Fruit fly (Drosophila melanogaster) Kc167 (cell line): ENCODE results near the gene alphaTub84B.

Experiments
- Myc ChIP-seq: fragments of >200 bp; optimal IDR thresholded peaks from 2 replicates; lab custom pipeline; 2017; ENCODE audit warnings: missing external identifiers
- Sin3A ChIP-seq: fragments of >200 bp; optimal IDR thresholded peaks from 2 replicates; lab custom pipeline; 2018; ENCODE audit warnings: missing external identifiers
- h ChIP-seq: fragments of >200 bp; optimal IDR thresholded peaks from 3 replicates; lab custom pipeline; 2018; ENCODE audit warnings: missing external identifiers
- insv ChIP-seq: fragments of >200 bp; optimal IDR thresholded peaks from 3 replicates; lab custom pipeline; 2018; ENCODE audit warnings: missing external identifiers
- psq ChIP-seq: fragments of >200 bp; optimal IDR thresholded peaks from 2 replicates; lab custom pipeline; 2017; ENCODE audit warnings: missing external identifiers
- ttk ChIP-seq: sonication (Bioruptor generic); optimal IDR thresholded peaks from 2 replicates; lab custom pipeline; 2017; ENCODE audit warnings: missing external identifiers

Gene alphaTub84B

DNA sequence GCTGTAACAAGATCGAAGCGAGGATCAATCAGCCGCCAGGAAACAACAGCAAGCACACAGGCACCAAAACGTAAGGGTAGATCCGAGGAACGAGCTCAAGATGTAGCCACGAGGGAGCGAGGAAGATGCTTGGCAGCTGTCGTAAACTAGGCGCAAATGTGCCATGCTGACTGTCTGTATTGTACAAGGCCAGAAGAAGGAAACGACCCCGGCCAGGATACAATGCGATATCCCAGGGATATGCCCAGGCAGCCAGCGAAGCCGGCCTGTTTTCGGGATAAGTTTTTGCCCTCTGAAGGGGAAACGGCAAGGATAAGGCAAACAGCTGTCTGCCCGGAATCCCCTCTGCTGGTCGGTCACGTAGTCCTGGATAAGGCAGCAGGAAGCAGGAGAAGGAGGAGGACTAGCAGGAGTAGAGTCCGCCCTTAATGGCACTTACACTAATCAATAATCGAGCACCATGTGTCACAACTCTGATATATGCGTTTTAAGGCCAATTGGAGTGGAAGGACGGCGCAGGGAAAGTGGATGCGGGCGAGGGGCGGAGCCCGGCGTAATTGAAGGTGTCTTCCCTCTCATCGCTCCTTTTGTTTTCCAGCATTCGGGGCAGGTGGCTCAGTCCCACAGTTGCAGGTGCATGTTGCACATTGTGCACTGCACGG lies 19.2 kb downstream of the alphaTub84B start:
- TF ChIP-seq psq (lab: Kevin White, UChicago) (no peak), ttk (lab: Kevin White, UChicago) (no peak), insv (lab: Kevin White, UChicago) (no peak), Myc (lab: Kevin White, UChicago) (no peak), Sin3A (lab: Kevin White, UChicago) (no peak), h (lab: Kevin White, UChicago) (no peak)

DNA sequence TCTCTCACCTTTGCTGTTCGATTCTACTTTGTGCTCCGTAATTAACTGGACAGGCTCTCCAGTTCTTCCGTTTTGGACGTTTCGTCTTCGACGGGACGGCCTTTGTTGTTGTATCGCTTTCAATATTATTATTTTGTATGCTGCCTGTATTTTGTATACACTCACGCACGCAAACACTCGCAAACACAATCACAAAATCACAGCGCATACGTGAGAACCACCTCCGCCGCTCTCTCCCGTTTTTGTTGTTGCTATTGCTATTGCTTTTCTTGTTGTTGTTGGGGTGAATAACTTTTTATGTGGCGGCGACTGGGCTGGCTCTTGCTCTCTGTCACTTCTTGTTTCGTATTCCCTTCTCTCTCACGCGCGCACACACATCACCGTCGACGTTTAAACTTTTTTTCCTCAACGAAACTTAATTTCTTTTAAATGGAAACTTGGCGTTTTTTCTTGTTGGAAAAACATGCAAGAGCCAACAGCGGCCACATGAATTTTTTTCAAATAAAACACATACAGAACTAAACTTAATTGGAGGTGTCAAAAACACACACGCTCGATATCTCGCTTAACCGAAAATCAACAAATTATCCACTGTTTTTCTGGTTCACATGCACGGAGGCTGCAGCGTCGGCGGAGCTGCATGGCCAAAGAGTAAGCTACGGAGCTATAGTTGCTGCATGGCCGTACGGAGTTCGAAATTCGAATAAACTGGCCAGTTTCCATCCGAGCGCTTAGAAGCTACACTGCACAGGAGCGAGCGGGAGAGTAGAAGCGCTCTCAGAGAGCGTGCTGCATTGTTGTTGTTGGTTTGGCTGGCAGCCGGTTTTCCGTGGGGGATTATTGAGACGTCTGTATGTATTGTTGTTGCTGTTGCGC lies 21.6 kb downstream of the alphaTub84B start:
- TF ChIP-seq Sin3A (lab: Kevin White, UChicago), result no peak
- no peak for TF ChIP-seq insv (lab: Kevin White, UChicago)
- TF ChIP-seq Myc (lab: Kevin White, UChicago), result no peak
- TF ChIP-seq psq (lab: Kevin White, UChicago), result no peak
- TF ChIP-seq ttk (lab: Kevin White, UChicago), result no peak
- no peak for TF ChIP-seq h (lab: Kevin White, UChicago)

dm6 chr3R:7108589-7109312 lies 22.4 kb downstream of the alphaTub84B start:
- TF ChIP-seq Myc (lab: Kevin White, UChicago) (no peak), ttk (lab: Kevin White, UChicago) (no peak), h (lab: Kevin White, UChicago) (no peak), psq (lab: Kevin White, UChicago) (no peak)

- TF ChIP-seq psq (lab: Kevin White, UChicago), result no peak
- TF ChIP-seq h (lab: Kevin White, UChicago), result no peak
- TF ChIP-seq ttk (lab: Kevin White, UChicago), result no peak
- no peak for TF ChIP-seq Sin3A (lab: Kevin White, UChicago)
- TF ChIP-seq insv (lab: Kevin White, UChicago), result no peak
- TF ChIP-seq Myc (lab: Kevin White, UChicago), result no peak
These were observed 23.4 kb downstream of the alphaTub84B start for dm6 chr3R:7109760-7110303.

DNA sequence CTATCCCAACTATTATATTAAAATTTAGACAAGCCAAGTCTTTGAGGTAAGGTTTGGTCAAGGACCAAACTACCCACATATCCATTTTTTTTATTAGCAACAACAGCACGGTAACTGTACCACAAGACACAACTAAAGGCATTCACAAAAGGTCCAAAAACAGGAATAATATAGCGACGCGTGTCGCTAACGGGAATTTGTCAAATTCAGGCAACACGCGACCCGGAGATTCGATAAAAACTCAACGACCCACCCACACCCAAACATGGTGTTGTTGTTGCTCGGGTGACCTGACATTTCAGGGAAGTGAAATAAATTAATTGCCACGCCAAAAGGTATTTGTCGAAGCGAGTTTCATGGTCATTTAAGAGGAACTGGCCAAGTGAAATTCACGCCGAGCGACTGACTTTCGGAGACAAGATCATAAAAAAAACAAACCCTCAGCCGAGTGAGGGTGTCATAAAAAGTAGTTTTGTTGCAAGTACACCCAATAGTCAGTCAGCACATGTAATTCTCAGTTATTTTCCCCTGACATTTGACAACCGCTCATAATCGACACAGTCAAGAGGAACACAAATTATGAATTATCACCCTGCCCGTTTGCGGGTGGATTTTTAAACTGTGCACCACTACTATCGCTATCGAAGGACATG lies 24.9 kb downstream of the alphaTub84B start:
- no peak for TF ChIP-seq ttk (lab: Kevin White, UChicago)
- no peak for TF ChIP-seq Myc (lab: Kevin White, UChicago)
- TF ChIP-seq insv (lab: Kevin White, UChicago), result no peak
- TF ChIP-seq psq (lab: Kevin White, UChicago), result no peak
- no peak for TF ChIP-seq h (lab: Kevin White, UChicago)
- TF ChIP-seq Sin3A (lab: Kevin White, UChicago), result no peak

DNA sequence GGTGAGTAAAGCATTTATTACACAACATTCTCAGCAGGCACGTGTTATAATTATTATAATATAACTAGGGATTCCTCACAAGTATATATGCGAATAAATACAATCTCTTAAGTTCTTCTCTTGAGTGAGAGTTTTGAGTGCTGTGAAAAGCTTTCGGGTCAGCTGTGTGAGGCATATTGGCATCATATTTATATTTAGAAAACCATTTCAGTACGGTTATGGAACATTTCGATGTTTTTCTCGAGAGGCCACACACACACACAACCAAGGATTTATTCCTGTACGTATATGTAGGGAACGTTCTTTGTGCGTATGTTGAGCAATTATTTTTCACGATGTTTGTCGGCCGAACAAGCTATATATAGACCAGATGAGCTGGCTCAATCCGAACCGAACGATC lies 26.6 kb downstream of the alphaTub84B start:
- TF ChIP-seq ttk (lab: Kevin White, UChicago) (no peak), Myc (lab: Kevin White, UChicago) (no peak), insv (lab: Kevin White, UChicago) (no peak), Sin3A (lab: Kevin White, UChicago) (no peak), psq (lab: Kevin White, UChicago) (no peak), h (lab: Kevin White, UChicago) (no peak)

DNA sequence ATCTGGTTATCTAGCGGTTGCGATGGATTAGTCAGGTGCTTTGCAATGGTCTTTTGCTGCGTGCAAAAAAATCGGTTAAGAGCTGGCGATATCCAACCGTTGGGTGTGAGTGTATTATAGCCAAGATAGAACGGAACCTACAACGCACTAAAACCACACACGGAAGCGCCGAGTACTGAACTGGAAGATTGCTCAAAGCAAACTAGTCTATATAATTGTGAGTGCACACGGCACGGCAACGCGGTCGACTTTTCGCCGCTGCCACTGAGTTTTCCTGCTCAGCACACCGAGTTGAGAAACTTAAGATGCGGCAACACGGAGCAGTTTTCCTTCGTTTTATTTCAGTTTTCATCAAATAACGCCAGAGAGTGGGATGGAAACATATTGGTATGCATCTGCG lies 30.1 kb downstream of the alphaTub84B start:
- TF ChIP-seq psq (lab: Kevin White, UChicago), result no peak
- TF ChIP-seq h (lab: Kevin White, UChicago), result no peak
- TF ChIP-seq Sin3A (lab: Kevin White, UChicago), result no peak
- TF ChIP-seq insv (lab: Kevin White, UChicago), result no peak
- TF ChIP-seq ttk (lab: Kevin White, UChicago), result no peak
- TF ChIP-seq Myc (lab: Kevin White, UChicago), result no peak

DNA sequence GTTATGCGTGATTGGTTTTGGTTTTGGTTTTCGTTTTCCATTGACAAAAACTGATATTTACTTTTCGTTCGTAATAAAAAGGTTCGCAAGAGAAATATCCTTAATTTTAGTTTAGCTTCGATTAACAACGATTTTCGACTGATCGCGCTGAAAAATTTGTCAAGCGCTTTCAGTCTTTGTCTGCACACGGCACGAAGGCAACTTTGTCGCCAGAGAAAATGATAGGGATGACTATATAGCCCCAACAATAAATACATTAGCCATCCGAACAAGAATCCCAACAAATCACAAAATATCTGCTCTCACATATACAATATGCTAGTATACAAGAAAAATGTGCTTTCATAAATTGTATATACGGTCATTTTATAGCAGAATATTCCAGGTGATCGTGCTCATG lies 31.2 kb downstream of the alphaTub84B start, which contains the start of gene Mlp84B:
TSS of gene Mlp84B (minus strand) at position 143 of the 400 bp plus-strand sequence.
- no peak for TF ChIP-seq ttk (lab: Kevin White, UChicago)
- TF ChIP-seq h (lab: Kevin White, UChicago), result no peak
- TF ChIP-seq Sin3A (lab: Kevin White, UChicago), result no peak
- TF ChIP-seq insv (lab: Kevin White, UChicago), result no peak
- TF ChIP-seq Myc (lab: Kevin White, UChicago), result no peak

dm6 chr3R:7122172-7123072 lies 36.0 kb downstream of the alphaTub84B start:
- TF ChIP-seq Sin3A (lab: Kevin White, UChicago) (no peak), insv (lab: Kevin White, UChicago) (no peak), psq (lab: Kevin White, UChicago) (no peak), h (lab: Kevin White, UChicago) (no peak), Myc (lab: Kevin White, UChicago) (no peak), ttk (lab: Kevin White, UChicago) (no peak)
